Worm (Caenorhabditis elegans): ENCODE results near the gene Y73C8B.3.

- TF ChIP-seq ceh-43 (GFP tag; optimal IDR thresholded peaks at IDR 0.05), result no peak
- TF ChIP-seq elt-1 (tag; optimal IDR thresholded peaks at IDR 0.05; ENCODE audit: borderline replicate concordance, insufficient read depth), result no peak
- TF ChIP-seq ces-1 (GFP tag; optimal IDR thresholded peaks at IDR 0.05), result no peak
- TF ChIP-seq tbx-8 (GFP tag; optimal IDR thresholded peaks at IDR 0.05), result no peak
- no peak for TF ChIP-seq blmp-1 (tag; optimal IDR thresholded peaks at IDR 0.05)
- TF ChIP-seq nhr-76 (tag; optimal IDR thresholded peaks at IDR 0.05), result no peak
- TF ChIP-seq mep-1 (tag; optimal IDR thresholded peaks at IDR 0.05), result no peak
- TF ChIP-seq nhr-237 (tag; optimal IDR thresholded peaks at IDR 0.05), result no peak
- TF ChIP-seq elt-3 (tag; optimal IDR thresholded peaks at IDR 0.05), result no peak
- TF ChIP-seq snpc-4 (tag; optimal IDR thresholded peaks at IDR 0.05), result no peak
- no peak for TF ChIP-seq lin-32 (GFP tag; optimal IDR thresholded peaks at IDR 0.05)
- TF ChIP-seq unc-39 (tag; optimal IDR thresholded peaks at IDR 0.05), result no peak
Observed at ce11 chrV:3196832-3197329, 3.8 kb upstream of the Y73C8B.3 start, which contains the start of the genes Y73C8B.1 and Y73C8B.5.
